Worm (Caenorhabditis elegans) whole organism, L2 larva: ENCODE data around the gene fust-1.

ENCODE experiments used
- Y55F3AM.14 ChIP-seq: fragments of 200-800 bp; sonication (Bioruptor generic); optimal IDR thresholded peaks from 2 replicates; lab custom pipeline; 2018; ENCODE audit warnings: mild to moderate bottlenecking, missing genetic modification characterization, missing compliant biosample characterization
- elt-3 ChIP-seq: sonication (generic microtip); optimal IDR thresholded peaks from 2 replicates; lab custom pipeline; 2017; ENCODE audit warnings: missing biosample characterization, missing genetic modification characterization
- lin-13 ChIP-seq: fragments of 150-350 bp; optimal IDR thresholded peaks from 2 replicates; lab custom pipeline; 2014; ENCODE audit warnings: missing biosample characterization, missing genetic modification reagents, missing genetic modification characterization
- lin-39 ChIP-seq: fragments of 150-350 bp; optimal IDR thresholded peaks from 2 replicates; lab custom pipeline; 2014; ENCODE audit warnings: missing biosample characterization, missing genetic modification reagents, missing genetic modification characterization
- lsy-2 ChIP-seq, 2 experiments: fragments of 150-350 bp in 1 of 2; sonication (generic microtip) in 1 of 2; optimal IDR thresholded peaks; 2 replicates each; lab custom pipeline; 2014 to 2017; ENCODE audit warnings: missing biosample characterization in 2 of 2, missing genetic modification characterization in 2 of 2
- mdl-1 ChIP-seq, 2 experiments: fragments of 150-350 bp in 1 of 2; sonication (generic microtip) in 1 of 2; optimal IDR thresholded peaks; 2 replicates each; lab custom pipeline; 2017; ENCODE audit warnings: missing biosample characterization in 2 of 2, missing genetic modification characterization in 2 of 2
- nhr-10 ChIP-seq: sonication (generic microtip); optimal IDR thresholded peaks from 2 replicates; lab custom pipeline; 2017; ENCODE audit warnings: missing biosample characterization, missing genetic modification characterization
- nhr-25 ChIP-seq: fragments of 150-350 bp; sonication (generic microtip); optimal IDR thresholded peaks from 3 replicates; lab custom pipeline; 2014; ENCODE audit warnings: missing biosample characterization, missing genetic modification characterization
- unc-39 ChIP-seq: fragments of 150-350 bp; optimal IDR thresholded peaks from 2 replicates; lab custom pipeline; 2014; ENCODE audit warnings: missing biosample characterization, missing genetic modification characterization
- ztf-11 ChIP-seq: sonication (generic microtip); optimal IDR thresholded peaks from 2 replicates; lab custom pipeline; 2017; ENCODE audit warnings: missing biosample characterization, missing genetic modification characterization
- ztf-4 ChIP-seq: fragments of 150-350 bp; optimal IDR thresholded peaks from 2 replicates; lab custom pipeline; 2014; ENCODE audit warnings: missing biosample characterization, missing genetic modification characterization

DNA sequence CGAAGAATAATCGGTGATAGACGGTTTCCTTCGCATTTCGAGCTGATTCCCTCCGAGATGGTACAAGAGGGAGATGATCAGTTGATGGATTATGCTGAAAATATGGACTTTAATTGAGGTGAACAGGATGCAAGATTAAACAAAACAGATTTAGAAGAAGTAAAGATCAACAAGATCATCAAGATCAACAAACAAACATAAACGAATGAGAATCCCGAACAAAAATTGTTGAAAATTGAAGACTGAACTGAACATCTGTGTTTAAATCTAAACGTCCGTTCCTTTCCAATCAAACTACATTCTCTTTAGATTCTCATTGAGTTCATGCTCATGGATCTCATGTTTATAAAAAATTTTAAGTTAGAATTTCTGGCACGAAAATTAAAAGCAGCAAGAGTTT, 22.5 kb downstream of the fust-1 start, which contains the start of gene glc-4:
- no peak for TF ChIP-seq lin-13
- TF ChIP-seq ztf-11 (tag; lab: Kevin White, UChicago), result no peak
- TF ChIP-seq nhr-10, result no peak
- TF ChIP-seq lin-39 (tag; lab: Kevin White, UChicago), result no peak
- no peak for TF ChIP-seq unc-39 (tag; lab: Kevin White, UChicago)
- TF ChIP-seq Y55F3AM.14, result no peak
- no peak for TF ChIP-seq nhr-25 (tag; lab: Kevin White, UChicago)
- TF ChIP-seq lsy-2 (tag; optimal IDR thresholded peaks at IDR 0.05; lab: Kevin White, UChicago), result no peak
- TF ChIP-seq elt-3 (tag; lab: Kevin White, UChicago), result no peak
- TF ChIP-seq ztf-4 (tag; lab: Kevin White, UChicago), result no peak
- no peak for TF ChIP-seq mdl-1 (tag; optimal IDR thresholded peaks at IDR 0.05; lab: Kevin White, UChicago)
